Fruit fly (Drosophila melanogaster) whole organism, embryonic: ENCODE data around the gene LSm7.

Experiments used
- Adf1 ChIP-seq: fragments of 200-800 bp; sonication (Bioruptor generic); IDR thresholded peaks from 2 replicates; pipeline ENCODE4 v1.3.6; 2022; ENCODE audit warnings: missing biosample characterization, missing genetic modification characterization
- Atf3 ChIP-seq: fragments of 200-800 bp; sonication (Bioruptor generic); optimal IDR thresholded peaks from 3 replicates; lab custom pipeline; 2016; ENCODE audit warnings: missing biosample characterization, missing genetic modification characterization
- Bdp1 ChIP-seq: fragments of 200-800 bp; sonication (Bioruptor generic); optimal IDR thresholded peaks from 3 replicates; lab custom pipeline; 2016; ENCODE audit warnings: missing biosample characterization, missing genetic modification characterization
- Blimp-1 ChIP-seq: fragments of 200-800 bp; sonication (Bioruptor generic); optimal IDR thresholded peaks from 3 replicates; lab custom pipeline; 2018; ENCODE audit warnings: missing biosample characterization, missing genetic modification characterization, mild to moderate bottlenecking, moderate library complexity, missing genetic modification reagents
- CG10147 ChIP-seq: fragments of 200-800 bp; sonication (Bioruptor generic); optimal IDR thresholded peaks from 2 replicates; lab custom pipeline; 2019; ENCODE audit warnings: missing biosample characterization, mild to moderate bottlenecking, missing genetic modification characterization, moderate library complexity
- CG11696 ChIP-seq: fragments of 200-800 bp; sonication (Bioruptor generic); IDR thresholded peaks from 2 replicates; pipeline ENCODE4 v1.3.6; 2022; ENCODE audit warnings: missing biosample characterization, missing genetic modification characterization
- CG12659 ChIP-seq: fragments of 200-800 bp; sonication (Bioruptor generic); optimal IDR thresholded peaks from 3 replicates; lab custom pipeline; 2017; ENCODE audit warnings: mild to moderate bottlenecking, missing biosample characterization, missing genetic modification reagents, missing genetic modification characterization
- CG14441 ChIP-seq: fragments of 200-800 bp; sonication (Bioruptor generic); IDR thresholded peaks from 2 replicates; pipeline ENCODE4 v1.3.6; 2022; ENCODE audit warnings: missing biosample characterization, missing genetic modification characterization
- CG15011 ChIP-seq: fragments of 200-800 bp; sonication (Bioruptor generic); optimal IDR thresholded peaks from 3 replicates; lab custom pipeline; 2018; ENCODE audit warnings: missing biosample characterization, mild to moderate bottlenecking, missing genetic modification characterization
- CG17186 ChIP-seq: fragments of 200-800 bp; sonication (Bioruptor generic); optimal IDR thresholded peaks from 3 replicates; lab custom pipeline; 2017; ENCODE audit warnings: missing biosample characterization, missing genetic modification reagents, missing genetic modification characterization
- CG18476 ChIP-seq: fragments of 200-800 bp; sonication (Bioruptor generic); optimal IDR thresholded peaks from 2 replicates; lab custom pipeline; 2016; ENCODE audit warnings: missing biosample characterization, mild to moderate bottlenecking, missing genetic modification characterization
- CG18599 ChIP-seq: fragments of 200-800 bp; sonication (Bioruptor generic); optimal IDR thresholded peaks from 3 replicates; lab custom pipeline; 2017; ENCODE audit warnings: missing biosample characterization, missing genetic modification characterization, mild to moderate bottlenecking, moderate library complexity, missing genetic modification reagents
- CG32767 ChIP-seq: fragments of 200-800 bp; sonication (Bioruptor generic); IDR thresholded peaks from 2 replicates; pipeline ENCODE4 v1.3.6; 2022; ENCODE audit warnings: missing biosample characterization, missing genetic modification characterization
- CG4404 ChIP-seq: fragments of 200-800 bp; sonication (Bioruptor generic); IDR thresholded peaks from 2 replicates; pipeline ENCODE4 v1.3.6; 2022; ENCODE audit warnings: missing biosample characterization, missing genetic modification characterization
- CG6683 ChIP-seq: fragments of 200-800 bp; sonication (Bioruptor generic); optimal IDR thresholded peaks from 2 replicates; lab custom pipeline; 2017; ENCODE audit warnings: missing biosample characterization, mild to moderate bottlenecking, missing genetic modification characterization, missing genetic modification reagents
- CG7839 ChIP-seq: fragments of 200-800 bp; sonication (Bioruptor generic); optimal IDR thresholded peaks from 3 replicates; lab custom pipeline; 2018; ENCODE audit warnings: missing biosample characterization, mild to moderate bottlenecking, missing genetic modification characterization, moderate library complexity
- CG8765 ChIP-seq: fragments of 200-800 bp; sonication (Bioruptor generic); IDR thresholded peaks from 2 replicates; pipeline ENCODE4 v1.3.6; 2022; ENCODE audit warnings: missing biosample characterization, missing genetic modification characterization
- CG9437 ChIP-seq: fragments of 200-800 bp; sonication (Bioruptor generic); optimal IDR thresholded peaks from 2 replicates; lab custom pipeline; 2018; ENCODE audit warnings: missing biosample characterization, mild to moderate bottlenecking, missing genetic modification characterization
- CG9797 ChIP-seq: fragments of 200-800 bp; sonication (Bioruptor generic); optimal IDR thresholded peaks from 3 replicates; lab custom pipeline; 2018; ENCODE audit warnings: missing biosample characterization, mild to moderate bottlenecking, missing genetic modification characterization
- Ets65A ChIP-seq: fragments of 200-800 bp; sonication (Bioruptor generic); peaks from one replicate; lab custom pipeline; 2016; ENCODE audit warnings: missing biosample characterization, missing genetic modification characterization
- HHEX ChIP-seq: fragments of 200-800 bp; sonication (Bioruptor generic); optimal IDR thresholded peaks from 3 replicates; lab custom pipeline; 2017; ENCODE audit warnings: missing biosample characterization, mild to moderate bottlenecking, missing genetic modification characterization, missing genetic modification reagents
- Hr51 ChIP-seq, 2 experiments: fragments of 200-800 bp; sonication (Bioruptor generic); optimal IDR thresholded peaks; 2 replicates in 1 of 2; 3 replicates in 1 of 2; lab custom pipeline; 2016 to 2018; ENCODE audit warnings: missing biosample characterization in 2 of 2, missing genetic modification characterization in 2 of 2, mild to moderate bottlenecking in 1 of 2, moderate library complexity in 1 of 2
- NfI ChIP-seq: fragments of 200-800 bp; sonication (Bioruptor generic); optimal IDR thresholded peaks from 3 replicates; lab custom pipeline; 2018; ENCODE audit warnings: missing biosample characterization, mild to moderate bottlenecking, missing genetic modification characterization, moderate library complexity
- Sry-β ChIP-seq: fragments of 200-800 bp; sonication (Bioruptor generic); optimal IDR thresholded peaks from 2 replicates; lab custom pipeline; 2018; ENCODE audit warnings: missing biosample characterization, mild to moderate bottlenecking, missing genetic modification characterization, moderate library complexity
- abd-A ChIP-seq: fragments of 200-800 bp; sonication (Bioruptor generic); optimal IDR thresholded peaks from 3 replicates; lab custom pipeline; 2019; ENCODE audit warnings: missing biosample characterization, mild to moderate bottlenecking, missing genetic modification characterization, moderate library complexity
- al ChIP-seq: fragments of 200-800 bp; sonication (Bioruptor generic); IDR thresholded peaks from 2 replicates; pipeline ENCODE4 v1.3.6; 2022; ENCODE audit warnings: missing biosample characterization, missing genetic modification characterization
- ash1 ChIP-seq: fragments of 200-800 bp; sonication (Bioruptor generic); optimal IDR thresholded peaks from 2 replicates; lab custom pipeline; 2018; ENCODE audit warnings: missing biosample characterization, mild to moderate bottlenecking, missing genetic modification characterization
- caup ChIP-seq: fragments of 200-800 bp; sonication (Bioruptor generic); optimal IDR thresholded peaks from 3 replicates; lab custom pipeline; 2017; ENCODE audit warnings: missing biosample characterization, mild to moderate bottlenecking, missing genetic modification characterization, moderate library complexity; ENCODE audit not compliant: severe bottlenecking
- chn ChIP-seq: fragments of 200-800 bp; sonication (Bioruptor generic); optimal IDR thresholded peaks from 2 replicates; lab custom pipeline; 2016; ENCODE audit warnings: missing biosample characterization, missing genetic modification characterization
- crol ChIP-seq: fragments of 200-800 bp; sonication (Bioruptor generic); IDR thresholded peaks from 2 replicates; pipeline ENCODE4 v1.3.6; 2022; ENCODE audit warnings: missing biosample characterization, missing genetic modification characterization
- disco-r ChIP-seq: fragments of 200-800 bp; sonication (Bioruptor generic); optimal IDR thresholded peaks from 2 replicates; lab custom pipeline; 2016; ENCODE audit warnings: missing biosample characterization, missing genetic modification characterization
- eve ChIP-seq, 2 experiments: fragments of >200 bp; optimal IDR thresholded peaks; 2 replicates each; lab custom pipeline; 2017; ENCODE audit warnings: missing biosample characterization in 2 of 2, missing genetic modification characterization in 2 of 2
- ewg ChIP-seq: fragments of 200-800 bp; sonication (Bioruptor generic); optimal IDR thresholded peaks from 3 replicates; lab custom pipeline; 2017; ENCODE audit warnings: mild to moderate bottlenecking, missing biosample characterization, missing genetic modification reagents, missing genetic modification characterization
- fd102C ChIP-seq: fragments of 200-800 bp; sonication (Bioruptor generic); optimal IDR thresholded peaks from 2 replicates; lab custom pipeline; 2018; ENCODE audit warnings: missing biosample characterization, mild to moderate bottlenecking, missing genetic modification characterization, moderate library complexity
- ftz-f1 ChIP-seq: fragments of 200-800 bp; sonication (Bioruptor generic); optimal IDR thresholded peaks from 2 replicates; lab custom pipeline; 2016; ENCODE audit warnings: missing biosample characterization, missing genetic modification characterization
- gcm ChIP-seq: fragments of 200-800 bp; sonication (Bioruptor generic); optimal IDR thresholded peaks from 2 replicates; lab custom pipeline; 2019; ENCODE audit warnings: missing biosample characterization, mild to moderate bottlenecking, missing genetic modification characterization, moderate library complexity
- grau ChIP-seq: fragments of 200-800 bp; optimal IDR thresholded peaks from 3 replicates; lab custom pipeline; 2019; ENCODE audit warnings: missing biosample characterization, mild to moderate bottlenecking, missing genetic modification characterization, moderate library complexity
- h ChIP-seq: fragments of >200 bp; optimal IDR thresholded peaks from 2 replicates; lab custom pipeline; 2017
- ham ChIP-seq: fragments of 200-800 bp; sonication (Bioruptor generic); IDR thresholded peaks from 2 replicates; pipeline ENCODE4 v1.3.6; 2022; ENCODE audit warnings: missing biosample characterization, missing genetic modification characterization
- inv ChIP-seq: fragments of 200-800 bp; sonication (Bioruptor generic); IDR thresholded peaks from 2 replicates; pipeline ENCODE4 v1.3.6; 2022; ENCODE audit warnings: missing biosample characterization, missing genetic modification characterization; ENCODE audit not compliant: partially characterized antibody
- lab ChIP-seq: fragments of 200-800 bp; sonication (Bioruptor generic); optimal IDR thresholded peaks from 3 replicates; lab custom pipeline; 2017; ENCODE audit warnings: missing biosample characterization, missing genetic modification characterization, mild to moderate bottlenecking, moderate library complexity, missing genetic modification reagents
- org-1 ChIP-seq: fragments of 200-800 bp; sonication (Bioruptor generic); optimal IDR thresholded peaks from 2 replicates; lab custom pipeline; 2017; ENCODE audit warnings: missing biosample characterization, missing genetic modification characterization
- rib ChIP-seq: fragments of 200-800 bp; sonication (Bioruptor generic); IDR thresholded peaks from 2 replicates; pipeline ENCODE4 v1.3.6; 2022; ENCODE audit warnings: missing biosample characterization, missing genetic modification characterization
- run ChIP-seq: fragments of 200-800 bp; sonication (Bioruptor generic); optimal IDR thresholded peaks from 3 replicates; lab custom pipeline; 2018; ENCODE audit warnings: missing biosample characterization, mild to moderate bottlenecking, missing genetic modification characterization
- sob ChIP-seq: fragments of 200-800 bp; sonication (Bioruptor generic); IDR thresholded peaks from 2 replicates; pipeline ENCODE4 v1.3.6; 2022; ENCODE audit warnings: missing biosample characterization, missing genetic modification characterization
- sqz ChIP-seq: fragments of 200-800 bp; sonication (Bioruptor generic); optimal IDR thresholded peaks from 3 replicates; lab custom pipeline; 2018; ENCODE audit warnings: missing biosample characterization, mild to moderate bottlenecking, missing genetic modification characterization
- sr ChIP-seq: fragments of 200-800 bp; sonication (Bioruptor generic); IDR thresholded peaks from 3 replicates; pipeline ENCODE4 v1.3.6; 2022; ENCODE audit warnings: missing biosample characterization, missing genetic modification characterization
- stc ChIP-seq: fragments of 200-800 bp; sonication (Bioruptor generic); IDR thresholded peaks from 2 replicates; pipeline ENCODE4 v1.3.6; 2022; ENCODE audit warnings: missing biosample characterization, missing genetic modification characterization
- tna ChIP-seq: fragments of 200-800 bp; sonication (Bioruptor generic); IDR thresholded peaks from 2 replicates; pipeline ENCODE4 v1.3.6; 2022; ENCODE audit warnings: missing biosample characterization, missing genetic modification characterization; ENCODE audit not compliant: partially characterized antibody
- vvl ChIP-seq: fragments of 200-800 bp; sonication (Bioruptor generic); IDR thresholded peaks from 2 replicates; pipeline ENCODE4 v1.3.6; 2022; ENCODE audit warnings: missing biosample characterization, missing genetic modification characterization
- wor ChIP-seq: fragments of 200-800 bp; sonication (Bioruptor generic); IDR thresholded peaks from 2 replicates; pipeline ENCODE4 v1.3.6; 2022; ENCODE audit warnings: missing biosample characterization, missing genetic modification characterization
- zfh2 ChIP-seq: fragments of 200-800 bp; sonication (Bioruptor generic); optimal IDR thresholded peaks from 2 replicates; lab custom pipeline; 2016; ENCODE audit warnings: missing biosample characterization, missing genetic modification characterization

LSm7 gene

dm6 chr2L:16703753-16704152 lies 39.1 kb downstream of the LSm7 start (continued):
- TF ChIP-seq CG10147 = peak; percentile 49
- no peak for TF ChIP-seq CG4404 (GFP tag; lab: Robert Waterston, UW)
- no peak for TF ChIP-seq inv (GFP tag; lab: Robert Waterston, UW)
- no peak for TF ChIP-seq gcm (GFP tag; lab: Kevin White, UChicago)
- TF ChIP-seq disco-r = no peak
- no peak for TF ChIP-seq CG9797 (GFP tag; lab: Kevin White, UChicago)
- TF ChIP-seq CG17186 (GFP tag; lab: Kevin White, UChicago) = no peak
- TF ChIP-seq CG7839 = no peak
- no peak for TF ChIP-seq CG15011
- no peak for TF ChIP-seq stc (GFP tag; lab: Robert Waterston, UW)
- TF ChIP-seq CG11696 (GFP tag; lab: Robert Waterston, UW) = no peak
- TF ChIP-seq ewg (GFP tag; lab: Kevin White, UChicago) = no peak
- no peak for TF ChIP-seq CG32767 (GFP tag; lab: Robert Waterston, UW)
- peak; percentile 65 for TF ChIP-seq vvl
- no peak for TF ChIP-seq tna (GFP tag; lab: Robert Waterston, UW)
- TF ChIP-seq sob (GFP tag; lab: Robert Waterston, UW) = peak; percentile 55; the same call in 1 of the 2 replicates
- no peak for TF ChIP-seq Bdp1
- no peak for TF ChIP-seq rib
- no peak for TF ChIP-seq h (lab: Kevin White, UChicago)
- no peak for TF ChIP-seq wor (GFP tag; lab: Robert Waterston, UW)
- no peak for TF ChIP-seq HHEX (GFP tag; lab: Kevin White, UChicago)
- TF ChIP-seq run = no peak
- no peak for TF ChIP-seq org-1 (GFP tag; lab: Kevin White, UChicago)
- no peak for TF ChIP-seq CG8765 (GFP tag; lab: Robert Waterston, UW)
- TF ChIP-seq chn (GFP tag; lab: Kevin White, UChicago) = peak; percentile 11
- no peak for TF ChIP-seq CG6683 (GFP tag; lab: Kevin White, UChicago)
- TF ChIP-seq CG18476 (GFP tag; lab: Kevin White, UChicago) = peak; percentile 35
- no peak for TF ChIP-seq abd-A
- TF ChIP-seq crol (GFP tag; lab: Robert Waterston, UW) = no peak
- TF ChIP-seq al (GFP tag; lab: Robert Waterston, UW) = no peak; the same call in 1 of the 2 replicates
- TF ChIP-seq CG18599 = no peak
- no peak for TF ChIP-seq CG14441 (GFP tag; lab: Robert Waterston, UW)
- peak; percentile 67 for TF ChIP-seq NfI (GFP tag; lab: Kevin White, UChicago)
- TF ChIP-seq eve (GFP tag; optimal IDR thresholded peaks at IDR 0.05; lab: Kevin White, UChicago) = no peak
- peak; percentile 47 for TF ChIP-seq caup (GFP tag; lab: Kevin White, UChicago)
- peak; percentile 59 for TF ChIP-seq CG12659 (GFP tag; lab: Kevin White, UChicago)
- TF ChIP-seq grau (tag; lab: Kevin White, UChicago) = peak; percentile 66
- no peak for TF ChIP-seq fd102C (GFP tag; lab: Kevin White, UChicago)
- TF ChIP-seq ham = no peak
- no peak for TF ChIP-seq lab (GFP tag; lab: Kevin White, UChicago)
- TF ChIP-seq sqz (GFP tag; lab: Kevin White, UChicago) = no peak
- TF ChIP-seq CG9437 (GFP tag; lab: Kevin White, UChicago) = no peak
- TF ChIP-seq Ets65A (GFP tag; lab: Kevin White, UChicago) = peak; percentile 94
- TF ChIP-seq ash1 (GFP tag; lab: Kevin White, UChicago) = no peak
- TF ChIP-seq zfh2 (GFP tag; lab: Kevin White, UChicago) = peak; percentile 59
- no peak for TF ChIP-seq ftz-f1 (GFP tag; lab: Kevin White, UChicago)
- TF ChIP-seq Blimp-1 (GFP tag; lab: Kevin White, UChicago) = no peak
- TF ChIP-seq Sry-β (GFP tag; lab: Kevin White, UChicago) = no peak
- no peak for TF ChIP-seq Adf1
- peak in 1 of 2 experiments; percentile 28 for TF ChIP-seq Hr51 (GFP tag; optimal IDR thresholded peaks at IDR 0.05; lab: Kevin White, UChicago)
- TF ChIP-seq sr (GFP tag; lab: Robert Waterston, UW) = no peak
- TF ChIP-seq Atf3 (GFP tag; lab: Kevin White, UChicago) = no peak
